Fruit fly (Drosophila melanogaster): Measurements from ENCODE around the gene Brd7-9.

- TF ChIP-seq CG34406 (GFP tag; optimal IDR thresholded peaks at IDR 0.05) (no peak), Hr39 (GFP tag; optimal IDR thresholded peaks at IDR 0.05) (no peak), Ets21C (GFP tag; optimal IDR thresholded peaks at IDR 0.05) (no peak), Smox (GFP tag; optimal IDR thresholded peaks at IDR 0.05) (no peak), fd59A (GFP tag; optimal IDR thresholded peaks at IDR 0.05) (no peak), Gug (GFP tag; IDR thresholded peaks at IDR 0.05) (no peak), Blimp-1 (GFP tag; optimal IDR thresholded peaks at IDR 0.05) (no peak), Sox14 (GFP tag; optimal IDR thresholded peaks at IDR 0.05) (no peak), esn (GFP tag; optimal IDR thresholded peaks at IDR 0.05) (no peak)
Measured at dm6 chr2L:7812555-7813339, 30.1 kb downstream of the Brd7-9 start.

All from whole organism, prepupa.